Worm (Caenorhabditis elegans) whole organism, L3 larva: ENCODE data around the gene F49H12.3.

Experiments used
- ZK546.5 ChIP-seq: sonication (generic microtip); optimal IDR thresholded peaks from 2 replicates; lab custom pipeline; 2017; ENCODE audit warnings: missing biosample characterization, missing genetic modification characterization
- aly-2 ChIP-seq: fragments of 150-350 bp; optimal IDR thresholded peaks from 2 replicates; lab custom pipeline; 2014; ENCODE audit warnings: missing biosample characterization, missing genetic modification characterization
- ceh-16 ChIP-seq: sonication (generic microtip); optimal IDR thresholded peaks from 2 replicates; lab custom pipeline; 2017; ENCODE audit warnings: missing biosample characterization, missing genetic modification characterization
- ceh-28 ChIP-seq: fragments of 150-350 bp; optimal IDR thresholded peaks from 2 replicates; lab custom pipeline; 2014; ENCODE audit warnings: missing biosample characterization, missing genetic modification reagents, missing genetic modification characterization
- ceh-9 ChIP-seq: sonication (generic microtip); optimal IDR thresholded peaks from 2 replicates; lab custom pipeline; 2018; ENCODE audit warnings: missing biosample characterization, missing genetic modification characterization
- daf-12 ChIP-seq: fragments of 150-350 bp; optimal IDR thresholded peaks from 2 replicates; lab custom pipeline; 2014; ENCODE audit warnings: missing biosample characterization, missing genetic modification reagents, missing genetic modification characterization
- egl-27 ChIP-seq: sonication (generic microtip); optimal IDR thresholded peaks from 4 replicates; lab custom pipeline; 2017; ENCODE audit warnings: missing biosample characterization, missing genetic modification reagents, missing genetic modification characterization
- egl-5 ChIP-seq: fragments of 150-350 bp; optimal IDR thresholded peaks from 2 replicates; lab custom pipeline; 2017; ENCODE audit warnings: missing biosample characterization, missing genetic modification reagents, missing genetic modification characterization, inconsistent platforms
- elt-2 ChIP-seq: sonication (generic microtip); optimal IDR thresholded peaks from 2 replicates; lab custom pipeline; 2016; ENCODE audit warnings: missing genetic modification reagents, mild to moderate bottlenecking, missing genetic modification characterization, missing compliant biosample characterization
- elt-3 ChIP-seq, 3 experiments: fragments of 150-350 bp in 1 of 3; sonication (generic microtip) in 2 of 3; optimal IDR thresholded peaks; 2 replicates in 2 of 3; 4 replicates in 1 of 3; lab custom pipeline; 2014 to 2017; ENCODE audit warnings: missing biosample characterization in 3 of 3, missing genetic modification characterization in 3 of 3
- fkh-10 ChIP-seq: sonication (generic microtip); optimal IDR thresholded peaks from 2 replicates; lab custom pipeline; 2017; ENCODE audit warnings: missing biosample characterization, missing genetic modification reagents, missing genetic modification characterization
- fos-1 ChIP-seq: fragments of 150-350 bp; optimal IDR thresholded peaks from 2 replicates; lab custom pipeline; 2014; ENCODE audit warnings: missing biosample characterization, missing genetic modification characterization
- hmg-11 ChIP-seq: sonication (generic microtip); optimal IDR thresholded peaks from 2 replicates; lab custom pipeline; 2016; ENCODE audit warnings: missing genetic modification characterization, missing compliant biosample characterization
- jun-1 ChIP-seq: fragments of 150-350 bp; optimal IDR thresholded peaks from 2 replicates; lab custom pipeline; 2014; ENCODE audit warnings: missing biosample characterization, missing genetic modification reagents, missing genetic modification characterization
- lin-15B ChIP-seq: fragments of 150-350 bp; optimal IDR thresholded peaks from 2 replicates; lab custom pipeline; 2014; ENCODE audit warnings: missing biosample characterization, missing genetic modification characterization
- lin-39 ChIP-seq: fragments of 150-350 bp; optimal IDR thresholded peaks from 2 replicates; lab custom pipeline; 2018; ENCODE audit warnings: missing biosample characterization, missing genetic modification reagents, missing genetic modification characterization
- lsy-12 ChIP-seq: sonication (generic microtip); optimal IDR thresholded peaks from 2 replicates; lab custom pipeline; 2016; ENCODE audit warnings: mild to moderate bottlenecking, missing genetic modification characterization, missing compliant biosample characterization
- mml-1 ChIP-seq: fragments of 150-350 bp; sonication (generic microtip); optimal IDR thresholded peaks from 3 replicates; lab custom pipeline; 2014; ENCODE audit warnings: missing biosample characterization, missing genetic modification characterization
- nfya-1 ChIP-seq: sonication (generic microtip); optimal IDR thresholded peaks from 2 replicates; lab custom pipeline; 2017; ENCODE audit warnings: missing genetic modification characterization, mild to moderate bottlenecking, missing compliant biosample characterization, antibody characterized with exemption, moderate library complexity; ENCODE audit not compliant: insufficient read depth
- nhr-237 ChIP-seq: fragments of 150-350 bp; optimal IDR thresholded peaks from 2 replicates; lab custom pipeline; 2014; ENCODE audit warnings: missing biosample characterization, missing genetic modification characterization
- nhr-25 ChIP-seq: sonication (generic microtip); optimal IDR thresholded peaks from 2 replicates; lab custom pipeline; 2017; ENCODE audit warnings: missing biosample characterization, missing genetic modification characterization
- nhr-28 ChIP-seq: fragments of 150-350 bp; optimal IDR thresholded peaks from 2 replicates; lab custom pipeline; 2014; ENCODE audit warnings: missing biosample characterization, missing genetic modification characterization
- nhr-43 ChIP-seq: sonication (generic microtip); optimal IDR thresholded peaks from 2 replicates; lab custom pipeline; 2016; ENCODE audit warnings: mild to moderate bottlenecking, missing genetic modification characterization, missing compliant biosample characterization; ENCODE audit not compliant: poor library complexity, severe bottlenecking
- nhr-67 ChIP-seq: fragments of 150-350 bp; optimal IDR thresholded peaks from 2 replicates; lab custom pipeline; 2014; ENCODE audit warnings: missing biosample characterization, missing genetic modification characterization
- nhr-76 ChIP-seq: fragments of 150-350 bp; sonication (generic microtip); optimal IDR thresholded peaks from 5 replicates; lab custom pipeline; 2014; ENCODE audit warnings: missing biosample characterization, missing genetic modification characterization
- nhr-77 ChIP-seq: fragments of 150-350 bp; optimal IDR thresholded peaks from 2 replicates; lab custom pipeline; 2014; ENCODE audit warnings: missing biosample characterization, missing genetic modification characterization
- pha-4 ChIP-seq: fragments of 150-350 bp; optimal IDR thresholded peaks from 2 replicates; lab custom pipeline; 2014; ENCODE audit warnings: missing biosample characterization, missing genetic modification reagents, missing genetic modification characterization
- pqm-1 ChIP-seq: fragments of 150-350 bp; optimal IDR thresholded peaks from 2 replicates; lab custom pipeline; 2017; ENCODE audit warnings: missing biosample characterization, missing genetic modification characterization, inconsistent platforms
- sea-2 ChIP-seq: fragments of 150-350 bp; sonication (generic microtip); optimal IDR thresholded peaks from 4 replicates; lab custom pipeline; 2014; ENCODE audit warnings: missing biosample characterization, missing genetic modification reagents, missing genetic modification characterization
- snpc-4 ChIP-seq: fragments of 150-350 bp; optimal IDR thresholded peaks from 2 replicates; lab custom pipeline; 2014; ENCODE audit warnings: missing biosample characterization, missing genetic modification characterization
- tbx-2 ChIP-seq: sonication (generic microtip); optimal IDR thresholded peaks from 2 replicates; lab custom pipeline; 2016; ENCODE audit warnings: mild to moderate bottlenecking, missing genetic modification characterization, missing compliant biosample characterization
- zag-1 ChIP-seq: fragments of 150-350 bp; optimal IDR thresholded peaks from 2 replicates; lab custom pipeline; 2014; ENCODE audit warnings: missing biosample characterization, missing genetic modification characterization
- ztf-11 ChIP-seq: fragments of 150-350 bp; optimal IDR thresholded peaks from 2 replicates; lab custom pipeline; 2014; ENCODE audit warnings: missing biosample characterization, missing genetic modification characterization

Gene F49H12.3

DNA sequence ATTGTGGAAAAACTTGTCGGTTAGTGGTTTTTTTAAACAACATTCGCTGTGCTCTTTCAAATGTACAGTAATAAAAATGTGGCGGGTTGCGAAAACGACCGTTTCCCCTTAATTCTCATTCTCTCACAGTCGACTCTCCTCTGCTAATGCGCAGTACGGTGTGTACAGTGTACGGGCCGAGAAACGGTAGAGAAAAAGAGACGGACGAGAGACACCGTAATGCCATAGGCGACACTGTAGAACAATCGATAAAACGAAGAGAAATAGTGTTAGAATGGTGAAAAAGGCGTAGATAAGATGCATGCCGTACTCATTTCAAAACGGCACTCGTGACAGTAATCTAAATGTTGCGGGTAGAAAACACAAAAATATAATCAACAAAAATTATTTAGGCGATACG lies 6.3 kb downstream of the F49H12.3 start (continued):
- no peak for TF ChIP-seq snpc-4 (tag; lab: Kevin White, UChicago)
- TF ChIP-seq nhr-237: no peak
- peak; percentile 64 for TF ChIP-seq nfya-1
- TF ChIP-seq lsy-12 (tag; lab: Kevin White, UChicago): no peak
- TF ChIP-seq nhr-43 (tag; lab: Kevin White, UChicago): no peak
- no peak for TF ChIP-seq fkh-10 (GFP tag; lab: Kevin White, UChicago)
- TF ChIP-seq elt-3 (tag; optimal IDR thresholded peaks at IDR 0.05; lab: Kevin White, UChicago): no peak
- no peak for TF ChIP-seq nhr-76 (tag; lab: Kevin White, UChicago)
- TF ChIP-seq mml-1 (tag; lab: Kevin White, UChicago): no peak
- TF ChIP-seq lin-15B: no peak
- peak; percentile 75 for TF ChIP-seq elt-2 (tag; lab: Kevin White, UChicago)
- peak; percentile 64 for TF ChIP-seq ceh-28 (tag; lab: Kevin White, UChicago)
- TF ChIP-seq nhr-28 (tag; lab: Kevin White, UChicago): no peak

DNA sequence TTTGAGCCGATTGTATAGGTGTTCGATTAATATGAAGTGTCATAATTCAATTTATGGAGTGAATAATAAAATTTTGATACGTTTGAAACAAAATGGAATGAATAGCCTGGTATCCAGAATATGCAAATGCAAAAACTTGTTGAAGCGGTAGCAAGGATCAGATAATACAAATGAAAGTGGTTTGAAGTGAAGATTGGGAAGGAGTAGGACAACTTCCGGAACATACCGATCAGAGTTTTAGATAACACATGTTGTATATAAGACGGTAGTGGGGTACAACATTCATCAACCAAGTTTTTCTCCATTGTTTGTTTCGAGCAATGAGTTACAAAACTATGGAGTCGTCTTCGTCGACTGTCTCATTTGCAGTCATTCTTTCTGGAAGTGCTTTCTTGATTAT lies 9.0 kb downstream of the F49H12.3 start, which contains the start of gene col-164:
col-164 (plus strand) TSS at position 301 of the 400 bp plus-strand sequence.
- TF ChIP-seq nhr-25: no peak

DNA sequence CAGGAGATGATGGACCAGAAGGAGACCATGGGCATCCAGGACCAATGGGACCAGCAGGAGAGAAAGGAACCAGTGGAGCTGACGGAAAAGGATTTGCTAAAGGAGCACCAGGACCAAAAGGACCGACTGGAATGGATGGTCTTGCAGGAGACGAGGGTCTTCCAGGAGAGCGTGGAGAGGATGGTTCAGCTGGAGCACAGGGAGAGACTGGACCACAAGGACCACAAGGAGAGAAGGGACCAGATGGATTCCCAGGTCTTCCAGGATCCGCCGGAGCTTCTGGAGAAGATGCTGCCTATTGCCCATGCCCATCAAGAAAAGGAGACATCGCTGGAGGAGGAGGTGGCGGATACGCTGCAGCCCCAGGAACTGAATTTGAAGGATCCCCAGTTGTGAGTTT lies 9.9 kb downstream of the F49H12.3 start:
- no peak for TF ChIP-seq hmg-11 (tag; lab: Kevin White, UChicago)
- TF ChIP-seq nhr-28 (tag; lab: Kevin White, UChicago): no peak
- no peak for TF ChIP-seq nhr-77 (tag; lab: Kevin White, UChicago)
- TF ChIP-seq jun-1 (tag; lab: Kevin White, UChicago): no peak
- no peak for TF ChIP-seq snpc-4 (tag; lab: Kevin White, UChicago)
- no peak for TF ChIP-seq zag-1 (tag; lab: Kevin White, UChicago)
- no peak for TF ChIP-seq pha-4 (tag; lab: Kevin White, UChicago)
- no peak for TF ChIP-seq tbx-2 (tag; lab: Kevin White, UChicago)
- no peak for TF ChIP-seq nhr-237
- no peak for TF ChIP-seq egl-27 (tag; lab: Kevin White, UChicago)
- no peak for TF ChIP-seq nhr-43 (tag; lab: Kevin White, UChicago)
- no peak for TF ChIP-seq nfya-1
- no peak for TF ChIP-seq ceh-16 (tag; lab: Kevin White, UChicago)
- TF ChIP-seq egl-5 (tag; lab: Kevin White, UChicago): no peak
- no peak for TF ChIP-seq nhr-67 (tag; lab: Kevin White, UChicago)
- no peak for TF ChIP-seq fkh-10 (GFP tag; lab: Kevin White, UChicago)
- TF ChIP-seq ceh-28 (tag; lab: Kevin White, UChicago): no peak

DNA sequence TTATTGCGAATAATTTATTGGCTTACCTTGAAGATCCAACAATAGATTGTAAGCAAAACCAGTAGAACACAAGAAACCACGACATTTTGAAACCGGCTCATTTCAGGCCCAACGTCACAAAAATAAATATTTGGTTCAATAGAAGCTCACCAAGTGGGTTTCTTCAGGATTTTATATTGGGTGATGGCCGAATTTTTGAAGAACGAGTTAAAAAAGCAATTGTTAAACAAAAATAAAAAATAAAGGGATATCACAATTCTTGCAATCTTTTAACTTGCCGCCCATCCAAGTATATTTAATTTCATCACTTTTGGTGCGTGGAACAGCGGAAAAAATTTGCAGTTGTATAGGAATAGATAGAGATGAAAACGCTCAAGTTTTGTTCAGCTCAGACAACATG lies 12.6 kb downstream of the F49H12.3 start, which contains the start of gene T21D9.2:
T21D9.2 (minus strand) TSS at position 101 of the 400 bp plus-strand sequence.
- TF ChIP-seq jun-1 (tag; lab: Kevin White, UChicago) (no peak), daf-12 (tag; lab: Kevin White, UChicago) (no peak), nhr-77 (tag; lab: Kevin White, UChicago) (no peak), tbx-2 (tag; lab: Kevin White, UChicago) (no peak), aly-2 (no peak), lin-15B (no peak), ceh-28 (tag; lab: Kevin White, UChicago) (no peak), ztf-11 (tag; lab: Kevin White, UChicago) (no peak), lsy-12 (tag; lab: Kevin White, UChicago) (no peak), mml-1 (tag; lab: Kevin White, UChicago) (no peak), ceh-16 (tag; lab: Kevin White, UChicago) (no peak), nhr-25 (no peak), nhr-67 (tag; lab: Kevin White, UChicago) (no peak), nhr-76 (tag; lab: Kevin White, UChicago) (no peak), ZK546.5 (tag; lab: Kevin White, UChicago) (no peak), nfya-1 (no peak), pqm-1 (tag; lab: Kevin White, UChicago) (no peak), sea-2 (GFP tag; lab: Kevin White, UChicago) (no peak)

DNA sequence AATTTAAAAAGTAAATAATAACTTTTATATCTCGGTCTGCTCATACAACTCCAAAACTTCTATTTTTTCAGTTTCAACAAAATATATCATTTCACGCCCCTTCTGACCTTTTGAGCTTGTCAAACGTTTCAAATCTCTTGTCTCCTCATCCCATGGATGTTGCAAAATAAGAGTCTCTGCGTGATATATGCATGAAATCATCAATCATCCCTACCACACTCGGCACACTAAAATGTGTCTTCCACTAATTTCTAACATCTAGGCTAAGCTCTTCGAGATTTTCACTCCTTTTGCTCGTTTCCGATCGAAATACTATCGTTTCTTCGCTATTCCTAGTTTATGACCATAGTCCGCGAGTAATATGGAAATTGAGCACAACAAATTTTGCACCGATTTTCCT lies 14.8 kb downstream of the F49H12.3 start:
- TF ChIP-seq fos-1 (tag; lab: Kevin White, UChicago): no peak
- TF ChIP-seq lin-39 (tag; lab: Kevin White, UChicago): peak; percentile 34
- no peak for TF ChIP-seq ceh-9 (tag; lab: Kevin White, UChicago)
